Fruit fly (Drosophila melanogaster): Measurements from ENCODE around the gene CG31064.

CG31064 gene

DNA sequence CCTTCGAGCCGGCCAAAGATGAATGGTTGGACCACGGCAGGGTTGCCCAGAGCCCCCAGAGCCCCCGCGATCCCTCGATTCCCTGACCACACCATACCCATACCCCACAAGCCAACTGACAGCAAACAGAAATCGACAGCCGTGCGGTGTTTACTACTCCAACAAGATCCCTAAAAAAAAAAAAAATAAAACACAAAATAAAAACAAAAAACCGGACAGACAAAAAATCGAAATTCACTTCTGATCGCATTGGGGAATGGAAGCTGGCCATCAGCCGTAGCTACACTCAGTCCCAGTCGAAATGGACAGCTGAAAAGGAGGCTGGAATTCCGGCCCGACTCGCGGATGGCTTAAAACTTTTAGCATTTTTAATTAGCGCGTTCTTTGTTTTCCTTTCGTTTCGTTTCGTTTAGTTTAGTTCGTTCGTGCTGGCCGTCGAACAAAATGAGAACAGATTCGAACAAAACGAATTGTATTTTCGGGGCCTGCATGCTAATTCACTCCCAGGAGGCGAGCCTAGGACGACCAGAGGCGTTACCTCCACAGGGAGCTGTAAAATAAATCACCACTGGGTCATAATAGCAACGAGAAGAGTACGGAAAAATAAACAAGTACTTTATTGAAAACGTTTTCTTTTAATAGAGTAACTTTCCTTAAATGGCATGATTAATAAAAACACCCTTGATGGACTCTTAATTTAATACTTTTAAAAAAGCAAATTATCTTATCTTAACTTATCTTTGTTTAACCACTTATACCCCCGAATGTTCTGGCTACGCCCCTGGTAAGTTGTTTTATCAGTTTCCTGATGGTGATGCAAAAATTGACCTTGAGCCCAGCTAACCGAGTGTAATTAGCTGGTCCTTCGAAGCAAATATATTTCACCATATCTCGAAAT is 39.8 kb downstream of the CG31064 start:
- TF ChIP-seq noc (tag; optimal IDR thresholded peaks at IDR 0.05) = no peak

- TF ChIP-seq noc (tag; optimal IDR thresholded peaks at IDR 0.05) = no peak
These were observed 41.3 kb downstream of the CG31064 start for dm6 chr3R:27197581-27197980.

DNA sequence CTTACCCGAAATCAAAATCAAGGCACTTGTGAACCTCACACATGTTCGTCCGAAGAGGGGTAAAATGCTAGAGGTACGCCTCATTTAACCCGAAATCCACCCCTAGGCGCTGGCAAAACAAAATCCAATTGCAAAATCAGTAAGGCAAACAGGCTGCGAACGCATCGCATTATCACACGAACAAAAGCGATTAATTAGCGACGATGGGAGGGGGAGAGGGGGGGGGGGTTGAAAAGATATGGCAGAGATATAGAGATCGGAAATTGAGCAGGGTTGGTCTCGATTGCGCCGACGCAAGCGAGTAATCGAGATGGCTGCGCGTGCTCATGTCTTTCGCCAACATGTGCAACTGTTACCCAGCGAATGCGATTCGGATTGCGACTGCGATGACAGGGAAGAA is 42.0 kb downstream of the CG31064 start:
- TF ChIP-seq noc (tag; optimal IDR thresholded peaks at IDR 0.05) = no peak

DNA sequence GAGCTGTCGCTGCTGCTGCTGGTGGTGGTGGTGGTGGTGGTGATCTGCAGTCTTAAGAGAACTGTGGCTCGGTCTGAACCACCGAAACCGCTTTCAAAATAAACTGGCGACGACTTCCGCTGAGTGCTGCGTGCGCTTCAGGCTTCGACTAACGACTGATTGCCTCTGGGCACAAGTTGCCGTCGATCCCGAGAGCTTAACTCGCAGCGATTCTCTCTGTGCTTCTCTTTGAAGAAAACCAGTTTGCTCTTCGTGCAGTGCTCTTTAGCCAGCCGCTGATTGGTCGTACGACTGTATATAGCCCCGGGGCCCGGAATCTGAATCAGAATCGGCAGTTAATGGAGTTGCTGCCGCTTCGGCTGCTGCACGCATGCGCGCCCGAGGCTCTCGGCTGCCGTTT is 44.8 kb downstream of the CG31064 start, which contains the start of gene Ser:
Gene Ser, minus strand, starts transcription at position 162 of the 400 bp plus-strand sequence.
- no peak for TF ChIP-seq noc (tag; optimal IDR thresholded peaks at IDR 0.05)

- TF ChIP-seq noc (tag; optimal IDR thresholded peaks at IDR 0.05) = no peak
These were observed 45.8 kb downstream of the CG31064 start for dm6 chr3R:27193079-27193478.

dm6 chr3R:27186849-27187248 is 52.0 kb downstream of the CG31064 start:
- TF ChIP-seq noc (tag; optimal IDR thresholded peaks at IDR 0.05) = no peak

dm6 chr3R:27185933-27186571 is 52.8 kb downstream of the CG31064 start:
- no peak for TF ChIP-seq noc (tag; optimal IDR thresholded peaks at IDR 0.05)

DNA sequence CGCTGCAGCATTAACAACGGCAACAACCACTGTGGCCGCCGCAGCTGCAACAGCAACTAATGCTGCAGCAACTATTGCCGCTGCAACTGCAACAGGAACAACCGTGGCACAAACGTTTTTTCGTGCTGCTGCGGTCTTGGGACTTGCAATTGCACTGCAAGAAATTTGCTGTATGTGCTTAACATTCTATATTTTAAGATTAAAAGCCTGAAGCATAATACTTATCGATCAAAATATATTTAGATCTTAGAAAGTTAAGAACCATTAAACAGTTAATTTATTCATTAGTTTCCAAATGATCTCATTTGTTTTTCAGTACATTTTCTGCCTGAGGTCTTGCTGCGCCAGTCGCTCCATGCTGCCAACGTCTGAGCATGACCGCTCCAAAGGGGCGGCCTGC is 57.8 kb downstream of the CG31064 start:
- TF ChIP-seq noc (tag; optimal IDR thresholded peaks at IDR 0.05) = no peak

All from whole organism, larva.